Worm (Caenorhabditis elegans) whole organism, L1 larva: ENCODE data around the gene col-68.

ENCODE experiments used
- C34B4.2 ChIP-seq: sonication (generic microtip); optimal IDR thresholded peaks from 2 replicates; lab custom pipeline; 2017; ENCODE audit warnings: mild to moderate bottlenecking, missing genetic modification characterization, missing compliant biosample characterization
- Y116A8C.19 ChIP-seq: sonication (generic microtip); optimal IDR thresholded peaks from 2 replicates; lab custom pipeline; 2016; ENCODE audit warnings: missing compliant biosample characterization, missing genetic modification characterization, borderline replicate concordance
- alr-1 ChIP-seq: fragments of 200-800 bp; sonication (Bioruptor generic); optimal IDR thresholded peaks from 2 replicates; lab custom pipeline; 2018; ENCODE audit warnings: borderline replicate concordance, mild to moderate bottlenecking, missing genetic modification characterization, missing compliant biosample characterization
- aly-2 ChIP-seq: fragments of 150-350 bp; optimal IDR thresholded peaks from 2 replicates; lab custom pipeline; 2014; ENCODE audit warnings: missing biosample characterization, missing genetic modification characterization
- ama-1 ChIP-seq: fragments of 150-350 bp; optimal IDR thresholded peaks from 2 replicates; lab custom pipeline; 2014
- ceh-63 ChIP-seq: fragments of 200-800 bp; sonication (Bioruptor generic); optimal IDR thresholded peaks from 2 replicates; lab custom pipeline; 2018; ENCODE audit warnings: mild to moderate bottlenecking, missing genetic modification characterization, missing compliant biosample characterization
- ceh-8 ChIP-seq: fragments of 200-800 bp; sonication (Bioruptor generic); optimal IDR thresholded peaks from 2 replicates; lab custom pipeline; 2018; ENCODE audit warnings: mild to moderate bottlenecking, missing genetic modification characterization, moderate library complexity, missing compliant biosample characterization
- ceh-82 ChIP-seq, 3 experiments: fragments of 150-350 bp in 1 of 3; sonication (generic microtip) in 2 of 3; optimal IDR thresholded peaks; 2 replicates each; lab custom pipeline; 2014 to 2017; ENCODE audit warnings: missing biosample characterization in 3 of 3, missing genetic modification characterization in 3 of 3
- dpl-1 ChIP-seq, 3 experiments: fragments of 150-350 bp in 2 of 3; sonication (generic microtip) in 1 of 3; optimal IDR thresholded peaks; 2 replicates each; lab custom pipeline; 2014 to 2017; ENCODE audit warnings: missing biosample characterization in 3 of 3, missing genetic modification characterization in 3 of 3, missing genetic modification reagents in 3 of 3
- dsc-1 ChIP-seq: sonication (generic microtip); optimal IDR thresholded peaks from 2 replicates; lab custom pipeline; 2016; ENCODE audit warnings: mild to moderate bottlenecking, missing genetic modification characterization, missing compliant biosample characterization
- efl-3 ChIP-seq: fragments of 200-800 bp; sonication (Bioruptor generic); optimal IDR thresholded peaks from 2 replicates; lab custom pipeline; 2018; ENCODE audit warnings: mild to moderate bottlenecking, missing genetic modification characterization, missing compliant biosample characterization
- elt-2 ChIP-seq: sonication (generic microtip); optimal IDR thresholded peaks from 2 replicates; lab custom pipeline; 2016; ENCODE audit warnings: missing genetic modification characterization, mild to moderate bottlenecking, inconsistent platforms, missing compliant biosample characterization, missing genetic modification reagents
- fkh-10 ChIP-seq: sonication (generic microtip); optimal IDR thresholded peaks from 2 replicates; lab custom pipeline; 2017; ENCODE audit warnings: missing biosample characterization, missing genetic modification reagents, missing genetic modification characterization
- fkh-8 ChIP-seq: sonication (generic microtip); optimal IDR thresholded peaks from 2 replicates; lab custom pipeline; 2016; ENCODE audit warnings: mild to moderate bottlenecking, missing genetic modification characterization, missing compliant biosample characterization
- fos-1 ChIP-seq: fragments of 150-350 bp; optimal IDR thresholded peaks from 2 replicates; lab custom pipeline; 2014; ENCODE audit warnings: missing biosample characterization, missing genetic modification characterization
- grh-1 ChIP-seq: fragments of 200-800 bp; sonication (Bioruptor generic); IDR thresholded peaks from 2 replicates; pipeline ENCODE4 v1.3.6; 2022; ENCODE audit warnings: missing genetic modification reagents, missing genetic modification characterization, missing compliant biosample characterization
- hlh-4 ChIP-seq: sonication (generic microtip); optimal IDR thresholded peaks from 2 replicates; lab custom pipeline; 2016; ENCODE audit warnings: mild to moderate bottlenecking, missing genetic modification characterization, missing compliant biosample characterization
- irx-1 ChIP-seq: sonication (generic microtip); optimal IDR thresholded peaks from 2 replicates; lab custom pipeline; 2016; ENCODE audit warnings: missing genetic modification characterization, missing compliant biosample characterization
- jun-1 ChIP-seq: fragments of 150-350 bp; optimal IDR thresholded peaks from 2 replicates; lab custom pipeline; 2014; ENCODE audit warnings: missing biosample characterization, missing genetic modification reagents, missing genetic modification characterization
- lin-13 ChIP-seq: fragments of 150-350 bp; optimal IDR thresholded peaks from 2 replicates; lab custom pipeline; 2014; ENCODE audit warnings: missing biosample characterization, missing genetic modification reagents, missing genetic modification characterization
- lin-14 ChIP-seq: fragments of 200-800 bp; sonication (Bioruptor generic); optimal IDR thresholded peaks from 2 replicates; lab custom pipeline; 2018; ENCODE audit warnings: mild to moderate bottlenecking, missing genetic modification characterization, moderate library complexity, missing compliant biosample characterization
- lin-15B ChIP-seq: fragments of 150-350 bp; sonication (generic microtip); optimal IDR thresholded peaks from 3 replicates; lab custom pipeline; 2014; ENCODE audit warnings: missing biosample characterization, missing genetic modification characterization
- lin-35 ChIP-seq, 2 experiments: fragments of 150-350 bp; optimal IDR thresholded peaks; 2 replicates each; lab custom pipeline; 2014; ENCODE audit warnings: missing biosample characterization in 2 of 2, missing genetic modification characterization in 2 of 2, missing genetic modification reagents in 2 of 2
- lin-39 ChIP-seq: fragments of 150-350 bp; optimal IDR thresholded peaks from 2 replicates; lab custom pipeline; 2014; ENCODE audit warnings: missing biosample characterization, missing genetic modification reagents, missing genetic modification characterization
- mab-9 ChIP-seq: fragments of 200-800 bp; sonication (Bioruptor generic); IDR thresholded peaks from 2 replicates; pipeline ENCODE4 v1.3.6; 2022; ENCODE audit warnings: missing genetic modification reagents, missing genetic modification characterization, missing compliant biosample characterization
- nhr-28 ChIP-seq: fragments of 150-350 bp; optimal IDR thresholded peaks from 2 replicates; lab custom pipeline; 2014; ENCODE audit warnings: missing biosample characterization, missing genetic modification characterization
- nhr-47 ChIP-seq: sonication (generic microtip); optimal IDR thresholded peaks from 2 replicates; lab custom pipeline; 2016; ENCODE audit warnings: mild to moderate bottlenecking, missing genetic modification characterization, moderate library complexity, missing compliant biosample characterization
- nhr-71 ChIP-seq: sonication (generic microtip); optimal IDR thresholded peaks from 2 replicates; lab custom pipeline; 2016; ENCODE audit warnings: mild to moderate bottlenecking, missing genetic modification characterization, moderate library complexity, missing compliant biosample characterization
- nhr-84 ChIP-seq: sonication (generic microtip); optimal IDR thresholded peaks from 2 replicates; lab custom pipeline; 2017; ENCODE audit warnings: missing biosample characterization, missing genetic modification characterization
- nhr-85 ChIP-seq: sonication (generic microtip); peaks from one replicate; lab custom pipeline; 2016; ENCODE audit warnings: missing genetic modification characterization, inconsistent platforms, missing compliant biosample characterization
- skn-1 ChIP-seq: fragments of 150-350 bp; optimal IDR thresholded peaks from 2 replicates; lab custom pipeline; 2014; ENCODE audit warnings: missing biosample characterization, missing genetic modification characterization
- snu-23 ChIP-seq: sonication (generic microtip); optimal IDR thresholded peaks from 2 replicates; lab custom pipeline; 2016; ENCODE audit warnings: missing genetic modification characterization, missing compliant biosample characterization
- sptf-1 ChIP-seq: fragments of 150-350 bp; optimal IDR thresholded peaks from 2 replicates; lab custom pipeline; 2014; ENCODE audit warnings: missing biosample characterization, missing genetic modification characterization
- unc-130 ChIP-seq: fragments of 150-350 bp; optimal IDR thresholded peaks from 2 replicates; lab custom pipeline; 2017; ENCODE audit warnings: missing biosample characterization, missing genetic modification characterization, inconsistent platforms
- unc-30 ChIP-seq: sonication (generic microtip); optimal IDR thresholded peaks from 2 replicates; lab custom pipeline; 2017; ENCODE audit warnings: missing biosample characterization, missing genetic modification characterization
- unc-62 ChIP-seq: fragments of 150-350 bp; optimal IDR thresholded peaks from 2 replicates; lab custom pipeline; 2014; ENCODE audit warnings: missing biosample characterization, missing genetic modification reagents, missing genetic modification characterization
- unc-98 ChIP-seq: fragments of 200-800 bp; sonication (Bioruptor generic); IDR thresholded peaks from 2 replicates; pipeline ENCODE4 v1.3.6; 2022; ENCODE audit warnings: missing genetic modification characterization, missing compliant biosample characterization
- vab-15 ChIP-seq: sonication (generic microtip); optimal IDR thresholded peaks from 2 replicates; lab custom pipeline; 2017; ENCODE audit warnings: missing genotype, mild to moderate bottlenecking, missing genetic modification characterization, missing compliant biosample characterization
- xbp-1 ChIP-seq: sonication (generic microtip); optimal IDR thresholded peaks from 2 replicates; lab custom pipeline; 2016; ENCODE audit warnings: missing genetic modification characterization, missing compliant biosample characterization
- ztf-11 ChIP-seq, 2 experiments: sonication (generic microtip); optimal IDR thresholded peaks; 2 replicates each; lab custom pipeline; 2016 to 2017; ENCODE audit warnings: missing genetic modification characterization in 2 of 2, missing biosample characterization in 1 of 2, missing compliant biosample characterization in 1 of 2

The col-68 gene

DNA sequence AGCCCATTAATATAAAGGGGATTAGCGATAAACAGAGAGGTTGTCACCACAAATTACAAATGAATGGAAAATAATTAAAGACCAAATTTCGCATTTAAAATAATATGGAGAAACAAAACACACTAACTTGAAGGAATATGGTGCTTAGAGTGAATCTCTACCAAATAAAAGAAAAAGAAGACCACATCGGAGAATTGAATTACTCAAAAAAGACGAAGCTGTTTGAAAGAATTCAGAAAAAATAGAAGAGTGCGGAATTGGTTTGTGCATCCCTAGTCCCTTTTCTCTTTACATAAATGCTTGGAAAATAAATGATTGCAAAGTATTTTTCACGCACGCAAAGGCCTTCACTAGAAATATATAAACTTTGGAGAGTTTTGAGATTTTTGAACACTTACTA lies 30.4 kb upstream of the col-68 start:
- TF ChIP-seq vab-15 (tag; lab: Kevin White, UChicago) = no peak
- TF ChIP-seq unc-30 (tag; lab: Kevin White, UChicago) = no peak
- TF ChIP-seq lin-14 (GFP tag; lab: Kevin White, UChicago) = peak; percentile 33
- no peak for TF ChIP-seq jun-1 (tag; lab: Kevin White, UChicago)
- peak; percentile 50 for TF ChIP-seq ceh-8

DNA sequence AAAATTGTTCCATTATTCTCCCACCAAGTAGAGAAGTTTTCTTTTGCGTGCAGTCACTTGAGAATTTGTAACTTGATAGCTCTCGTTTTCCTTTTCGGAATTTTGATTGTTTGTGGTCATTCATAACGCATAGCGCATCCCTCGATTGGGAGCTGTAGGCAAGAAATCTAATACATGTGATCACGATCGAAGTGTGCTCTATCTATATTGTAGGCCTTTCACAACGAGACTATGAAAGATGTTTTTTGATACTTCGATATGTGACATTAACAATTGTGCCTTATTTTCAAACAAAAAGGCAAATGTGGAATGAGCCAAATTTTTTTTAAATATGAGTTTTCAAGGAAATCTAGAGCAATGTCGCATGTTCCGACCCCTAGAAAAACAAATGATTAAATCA lies 28.5 kb upstream of the col-68 start:
- TF ChIP-seq nhr-28 (tag; lab: Kevin White, UChicago) (no peak), ztf-11 (tag; optimal IDR thresholded peaks at IDR 0.05; lab: Kevin White, UChicago) (no peak), dpl-1 (GFP tag; optimal IDR thresholded peaks at IDR 0.05; lab: Kevin White, UChicago) (no peak), unc-98 (GFP tag; lab: Robert Waterston, UW) (no peak), grh-1 (GFP tag; lab: Robert Waterston, UW) (no peak), efl-3 (GFP tag; lab: Kevin White, UChicago) (no peak), aly-2 (tag; lab: Kevin White, UChicago) (no peak), ceh-63 (GFP tag; lab: Kevin White, UChicago) (no peak), nhr-71 (tag; lab: Kevin White, UChicago) (no peak), ceh-82 (tag; optimal IDR thresholded peaks at IDR 0.05; lab: Kevin White, UChicago) (no peak), nhr-85 (no peak), unc-130 (tag; lab: Kevin White, UChicago) (no peak), sptf-1 (tag; lab: Kevin White, UChicago) (no peak), Y116A8C.19 (no peak), skn-1 (no peak), xbp-1 (tag; lab: Kevin White, UChicago) (no peak), nhr-47 (tag; lab: Kevin White, UChicago) (no peak)

DNA sequence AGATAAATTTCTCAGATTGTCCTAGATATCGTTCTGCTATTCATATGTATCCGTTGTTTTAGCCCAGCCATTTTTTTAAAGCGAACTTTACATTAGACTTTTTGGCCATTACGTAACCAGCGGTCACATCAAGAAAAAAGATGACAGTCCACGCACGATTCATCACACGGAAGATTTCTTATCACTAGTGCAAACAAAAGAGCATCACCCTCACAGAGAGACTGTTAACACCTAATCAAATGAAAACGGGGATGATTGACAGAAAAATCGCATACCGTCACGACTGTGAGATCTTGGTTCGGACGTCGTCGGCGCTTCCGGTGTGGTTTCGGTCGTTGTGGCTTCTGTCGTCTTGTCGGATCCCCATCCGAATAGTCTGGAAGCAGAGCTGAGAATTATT lies 27.7 kb upstream of the col-68 start:
- TF ChIP-seq lin-35 (GFP tag; optimal IDR thresholded peaks at IDR 0.05; lab: Kevin White, UChicago) (peak in 1 of 2 experiments; percentile 7), fos-1 (no peak)

- no peak for TF ChIP-seq dsc-1 (tag; lab: Kevin White, UChicago)
- TF ChIP-seq fkh-8 (tag; lab: Kevin White, UChicago) = no peak
- no peak for TF ChIP-seq nhr-84 (tag; lab: Kevin White, UChicago)
Measured at ce11 chrII:79166-79565, 25.2 kb upstream of the col-68 start, which contains the start of gene C23H3.9. Gene C23H3.9, minus strand, starts transcription at chrII:79266.

DNA sequence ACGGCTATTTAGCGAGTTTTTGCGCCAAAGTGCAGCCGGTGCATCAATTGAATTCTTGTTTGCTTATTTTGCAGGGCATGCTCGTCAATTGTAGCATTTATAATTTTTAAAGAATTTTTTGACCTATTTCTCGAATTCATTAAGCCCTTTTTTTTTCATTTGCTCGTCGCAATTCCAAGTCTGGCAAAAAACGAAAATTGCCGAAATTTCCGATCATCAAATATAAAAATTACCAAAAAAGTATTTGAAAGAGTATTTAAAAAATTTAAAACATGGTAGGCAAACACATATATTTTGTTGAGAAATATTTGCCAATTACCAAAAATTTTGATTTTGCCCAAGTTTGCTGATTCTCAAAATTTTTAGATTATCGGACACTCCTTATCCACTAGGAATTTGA lies 20.2 kb upstream of the col-68 start, which contains the start of gene C50D2.6:
C50D2.6 (plus strand) TSS at position 301 of the 400 bp plus-strand sequence.
- no peak for TF ChIP-seq ama-1 (lab: Kevin White, UChicago)
- no peak for TF ChIP-seq irx-1 (tag; lab: Kevin White, UChicago)
- TF ChIP-seq alr-1 (tag; lab: Kevin White, UChicago) = no peak
- no peak for TF ChIP-seq mab-9 (GFP tag; lab: Robert Waterston, UW)
- no peak for TF ChIP-seq unc-30 (tag; lab: Kevin White, UChicago)
- no peak for TF ChIP-seq lin-15B
- no peak for TF ChIP-seq fkh-10 (GFP tag; lab: Kevin White, UChicago)
- no peak for TF ChIP-seq hlh-4 (tag; lab: Kevin White, UChicago)
- TF ChIP-seq elt-2 (tag; lab: Kevin White, UChicago) = no peak
- TF ChIP-seq unc-62 (GFP tag; lab: Kevin White, UChicago) = no peak
- no peak for TF ChIP-seq lin-13 (GFP tag; lab: Kevin White, UChicago)
- no peak for TF ChIP-seq snu-23
- no peak for TF ChIP-seq C34B4.2 (tag; lab: Kevin White, UChicago)
- no peak for TF ChIP-seq lin-39 (tag; lab: Kevin White, UChicago)
